Worm (Caenorhabditis elegans) whole organism, L1 larva: ENCODE results near the gene K06A1.2.

ENCODE experiments used
- C16A3.4 ChIP-seq: fragments of 150-350 bp; optimal IDR thresholded peaks from 2 replicates; lab custom pipeline; 2014; ENCODE audit warnings: missing biosample characterization, missing genetic modification characterization
- C34B4.2 ChIP-seq: sonication (generic microtip); optimal IDR thresholded peaks from 2 replicates; lab custom pipeline; 2017; ENCODE audit warnings: mild to moderate bottlenecking, missing genetic modification characterization, missing compliant biosample characterization
- F16B12.6 ChIP-seq: fragments of 150-350 bp; optimal IDR thresholded peaks from 2 replicates; lab custom pipeline; 2014; ENCODE audit warnings: missing biosample characterization, missing genetic modification characterization
- Y116A8C.19 ChIP-seq: sonication (generic microtip); optimal IDR thresholded peaks from 2 replicates; lab custom pipeline; 2016; ENCODE audit warnings: missing compliant biosample characterization, missing genetic modification characterization, borderline replicate concordance
- aha-1 ChIP-seq: fragments of 150-350 bp; optimal IDR thresholded peaks from 2 replicates; lab custom pipeline; 2014; ENCODE audit warnings: missing biosample characterization, missing genetic modification characterization
- alr-1 ChIP-seq: fragments of 200-800 bp; sonication (Bioruptor generic); optimal IDR thresholded peaks from 2 replicates; lab custom pipeline; 2018; ENCODE audit warnings: borderline replicate concordance, mild to moderate bottlenecking, missing genetic modification characterization, missing compliant biosample characterization
- aly-2 ChIP-seq: fragments of 150-350 bp; optimal IDR thresholded peaks from 2 replicates; lab custom pipeline; 2014; ENCODE audit warnings: missing biosample characterization, missing genetic modification characterization
- ceh-63 ChIP-seq: fragments of 200-800 bp; sonication (Bioruptor generic); optimal IDR thresholded peaks from 2 replicates; lab custom pipeline; 2018; ENCODE audit warnings: mild to moderate bottlenecking, missing genetic modification characterization, missing compliant biosample characterization
- ceh-88 ChIP-seq: fragments of 200-800 bp; sonication (Bioruptor generic); IDR thresholded peaks from 2 replicates; pipeline ENCODE4 v1.3.6; 2022; ENCODE audit warnings: missing genetic modification characterization, missing compliant biosample characterization
- dpl-1 ChIP-seq, 3 experiments: fragments of 150-350 bp in 2 of 3; sonication (generic microtip) in 1 of 3; optimal IDR thresholded peaks; 2 replicates each; lab custom pipeline; 2014 to 2017; ENCODE audit warnings: missing biosample characterization in 3 of 3, missing genetic modification characterization in 3 of 3, missing genetic modification reagents in 3 of 3
- dsc-1 ChIP-seq: sonication (generic microtip); optimal IDR thresholded peaks from 2 replicates; lab custom pipeline; 2016; ENCODE audit warnings: mild to moderate bottlenecking, missing genetic modification characterization, missing compliant biosample characterization
- efl-3 ChIP-seq: fragments of 200-800 bp; sonication (Bioruptor generic); optimal IDR thresholded peaks from 2 replicates; lab custom pipeline; 2018; ENCODE audit warnings: mild to moderate bottlenecking, missing genetic modification characterization, missing compliant biosample characterization
- egl-27 ChIP-seq, 2 experiments: fragments of 150-350 bp in 1 of 2; sonication (generic microtip); optimal IDR thresholded peaks; 3 replicates each; lab custom pipeline; 2017 to 2018; ENCODE audit warnings: missing biosample characterization in 2 of 2, missing genetic modification characterization in 2 of 2, missing genetic modification reagents in 2 of 2
- elt-2 ChIP-seq: sonication (generic microtip); optimal IDR thresholded peaks from 2 replicates; lab custom pipeline; 2016; ENCODE audit warnings: missing genetic modification characterization, mild to moderate bottlenecking, inconsistent platforms, missing compliant biosample characterization, missing genetic modification reagents
- ets-5 ChIP-seq: fragments of 200-800 bp; sonication (Bioruptor generic); IDR thresholded peaks from 2 replicates; pipeline ENCODE4 v1.3.6; 2022; ENCODE audit warnings: missing genetic modification characterization, missing compliant biosample characterization
- fkh-10 ChIP-seq: sonication (generic microtip); optimal IDR thresholded peaks from 2 replicates; lab custom pipeline; 2017; ENCODE audit warnings: missing biosample characterization, missing genetic modification reagents, missing genetic modification characterization
- fkh-8 ChIP-seq: sonication (generic microtip); optimal IDR thresholded peaks from 2 replicates; lab custom pipeline; 2016; ENCODE audit warnings: mild to moderate bottlenecking, missing genetic modification characterization, missing compliant biosample characterization
- fos-1 ChIP-seq: fragments of 150-350 bp; optimal IDR thresholded peaks from 2 replicates; lab custom pipeline; 2014; ENCODE audit warnings: missing biosample characterization, missing genetic modification characterization
- lin-13 ChIP-seq: fragments of 150-350 bp; optimal IDR thresholded peaks from 2 replicates; lab custom pipeline; 2014; ENCODE audit warnings: missing biosample characterization, missing genetic modification reagents, missing genetic modification characterization
- lin-14 ChIP-seq: fragments of 200-800 bp; sonication (Bioruptor generic); optimal IDR thresholded peaks from 2 replicates; lab custom pipeline; 2018; ENCODE audit warnings: mild to moderate bottlenecking, missing genetic modification characterization, moderate library complexity, missing compliant biosample characterization
- lin-35 ChIP-seq, 2 experiments: fragments of 150-350 bp; optimal IDR thresholded peaks; 2 replicates each; lab custom pipeline; 2014; ENCODE audit warnings: missing biosample characterization in 2 of 2, missing genetic modification characterization in 2 of 2, missing genetic modification reagents in 2 of 2
- lin-39 ChIP-seq: fragments of 150-350 bp; optimal IDR thresholded peaks from 2 replicates; lab custom pipeline; 2014; ENCODE audit warnings: missing biosample characterization, missing genetic modification reagents, missing genetic modification characterization
- lsy-2 ChIP-seq, 2 experiments: fragments of 150-350 bp; optimal IDR thresholded peaks; 2 replicates each; lab custom pipeline; 2014; ENCODE audit warnings: missing biosample characterization in 2 of 2, missing genetic modification characterization in 2 of 2
- mab-9 ChIP-seq: fragments of 200-800 bp; sonication (Bioruptor generic); IDR thresholded peaks from 2 replicates; pipeline ENCODE4 v1.3.6; 2022; ENCODE audit warnings: missing genetic modification reagents, missing genetic modification characterization, missing compliant biosample characterization
- mdl-1 ChIP-seq, 2 experiments: fragments of 150-350 bp; optimal IDR thresholded peaks; 2 replicates each; lab custom pipeline; 2014 to 2017; ENCODE audit warnings: missing biosample characterization in 2 of 2, missing genetic modification characterization in 2 of 2, inconsistent platforms in 1 of 2
- mep-1 ChIP-seq: fragments of 150-350 bp; optimal IDR thresholded peaks from 2 replicates; lab custom pipeline; 2014; ENCODE audit warnings: missing biosample characterization, missing genetic modification characterization
- nhr-11 ChIP-seq: fragments of 150-350 bp; optimal IDR thresholded peaks from 2 replicates; lab custom pipeline; 2014; ENCODE audit warnings: missing biosample characterization, missing genetic modification characterization
- nhr-12 ChIP-seq: sonication (generic microtip); optimal IDR thresholded peaks from 2 replicates; lab custom pipeline; 2017; ENCODE audit warnings: missing biosample characterization, missing genetic modification characterization
- nhr-20 ChIP-seq: sonication (generic microtip); optimal IDR thresholded peaks from 2 replicates; lab custom pipeline; 2016; ENCODE audit warnings: mild to moderate bottlenecking, missing genetic modification characterization, missing compliant biosample characterization
- nhr-237 ChIP-seq: fragments of 150-350 bp; optimal IDR thresholded peaks from 2 replicates; lab custom pipeline; 2014; ENCODE audit warnings: missing biosample characterization, missing genetic modification characterization
- nhr-47 ChIP-seq: sonication (generic microtip); optimal IDR thresholded peaks from 2 replicates; lab custom pipeline; 2016; ENCODE audit warnings: mild to moderate bottlenecking, missing genetic modification characterization, moderate library complexity, missing compliant biosample characterization
- nhr-76 ChIP-seq: sonication (generic microtip); optimal IDR thresholded peaks from 2 replicates; lab custom pipeline; 2017; ENCODE audit warnings: missing biosample characterization, missing genetic modification characterization
- nhr-77 ChIP-seq: fragments of 150-350 bp; optimal IDR thresholded peaks from 2 replicates; lab custom pipeline; 2014; ENCODE audit warnings: missing biosample characterization, missing genetic modification characterization
- nhr-84 ChIP-seq: sonication (generic microtip); optimal IDR thresholded peaks from 2 replicates; lab custom pipeline; 2017; ENCODE audit warnings: missing biosample characterization, missing genetic modification characterization
- nhr-90 ChIP-seq: sonication (generic microtip); optimal IDR thresholded peaks from 2 replicates; lab custom pipeline; 2016; ENCODE audit warnings: mild to moderate bottlenecking, missing genetic modification characterization, missing compliant biosample characterization; ENCODE audit not compliant: poor library complexity
- pax-3 ChIP-seq: fragments of 200-800 bp; sonication (Bioruptor generic); optimal IDR thresholded peaks from 2 replicates; lab custom pipeline; 2018; ENCODE audit warnings: mild to moderate bottlenecking, missing genetic modification characterization, moderate library complexity, missing compliant biosample characterization
- pqm-1 ChIP-seq: sonication (generic microtip); optimal IDR thresholded peaks from 3 replicates; lab custom pipeline; 2017; ENCODE audit warnings: missing biosample characterization, missing genetic modification characterization
- skn-1 ChIP-seq: fragments of 150-350 bp; optimal IDR thresholded peaks from 2 replicates; lab custom pipeline; 2014; ENCODE audit warnings: missing biosample characterization, missing genetic modification characterization
- snpc-4 ChIP-seq: fragments of 150-350 bp; optimal IDR thresholded peaks from 2 replicates; lab custom pipeline; 2014; ENCODE audit warnings: missing biosample characterization, missing genetic modification characterization
- sox-4 ChIP-seq: sonication (generic microtip); optimal IDR thresholded peaks from 2 replicates; lab custom pipeline; 2016; ENCODE audit warnings: missing genetic modification characterization, missing compliant biosample characterization
- sptf-1 ChIP-seq: fragments of 150-350 bp; optimal IDR thresholded peaks from 2 replicates; lab custom pipeline; 2014; ENCODE audit warnings: missing biosample characterization, missing genetic modification characterization
- swsn-7 ChIP-seq: sonication (generic microtip); optimal IDR thresholded peaks from 2 replicates; lab custom pipeline; 2016; ENCODE audit warnings: missing genetic modification characterization, missing compliant biosample characterization
- tlp-1 ChIP-seq: fragments of 150-350 bp; optimal IDR thresholded peaks from 2 replicates; lab custom pipeline; 2014; ENCODE audit warnings: missing biosample characterization, missing genetic modification characterization
- unc-62 ChIP-seq: fragments of 150-350 bp; optimal IDR thresholded peaks from 2 replicates; lab custom pipeline; 2014; ENCODE audit warnings: missing biosample characterization, missing genetic modification reagents, missing genetic modification characterization
- unc-86 ChIP-seq: sonication (generic microtip); optimal IDR thresholded peaks from 2 replicates; lab custom pipeline; 2016; ENCODE audit warnings: missing genetic modification characterization, missing compliant biosample characterization
- xbp-1 ChIP-seq: sonication (generic microtip); optimal IDR thresholded peaks from 2 replicates; lab custom pipeline; 2016; ENCODE audit warnings: missing genetic modification characterization, missing compliant biosample characterization
- zip-4 ChIP-seq: fragments of 200-800 bp; sonication (Bioruptor generic); optimal IDR thresholded peaks from 2 replicates; lab custom pipeline; 2018; ENCODE audit warnings: mild to moderate bottlenecking, missing genetic modification characterization, moderate library complexity, missing compliant biosample characterization
- ztf-11 ChIP-seq, 2 experiments: sonication (generic microtip); optimal IDR thresholded peaks; 2 replicates each; lab custom pipeline; 2016 to 2017; ENCODE audit warnings: missing genetic modification characterization in 2 of 2, missing biosample characterization in 1 of 2, missing compliant biosample characterization in 1 of 2

Gene K06A1.2

ce11 chrII:6489711-6490184 is 45.9 kb downstream of the K06A1.2 start, which contains the start of the genes snr-3 and rsp-5 (continued):
- peak; percentile 60 for TF ChIP-seq dsc-1 (tag; lab: Kevin White, UChicago)
- peak in 1 of 2 experiments; percentile 41 for TF ChIP-seq mdl-1 (tag; optimal IDR thresholded peaks at IDR 0.05; lab: Kevin White, UChicago)
- TF ChIP-seq F16B12.6, result peak; percentile 33
- TF ChIP-seq nhr-11, result no peak
- no peak for TF ChIP-seq lin-39 (tag; lab: Kevin White, UChicago)
- TF ChIP-seq C16A3.4 (tag; lab: Kevin White, UChicago), result peak; percentile 76
- no peak for TF ChIP-seq unc-62 (GFP tag; lab: Kevin White, UChicago)
- peak; percentile 57 for TF ChIP-seq snpc-4 (tag; lab: Kevin White, UChicago)
- TF ChIP-seq skn-1 (tag; lab: Kevin White, UChicago), result peak; percentile 46
- TF ChIP-seq nhr-90, result peak; percentile 51
- TF ChIP-seq pax-3 (tag; lab: Kevin White, UChicago), result no peak
- peak; percentile 46 for TF ChIP-seq fkh-8 (tag; lab: Kevin White, UChicago)
- no peak for TF ChIP-seq ceh-88 (GFP tag; lab: Robert Waterston, UW)
- peak; percentile 52 for TF ChIP-seq swsn-7 (tag; lab: Kevin White, UChicago)
- TF ChIP-seq sptf-1 (tag; lab: Kevin White, UChicago), result no peak
- TF ChIP-seq pqm-1, result no peak
- no peak for TF ChIP-seq tlp-1 (tag; lab: Kevin White, UChicago)
- TF ChIP-seq nhr-76 (tag; lab: Kevin White, UChicago), result no peak
- TF ChIP-seq ztf-11 (tag; optimal IDR thresholded peaks at IDR 0.05; lab: Kevin White, UChicago), result peak in 1 of 2 experiments; percentile 32
- TF ChIP-seq nhr-47 (tag; lab: Kevin White, UChicago), result peak; percentile 71
- no peak for TF ChIP-seq Y116A8C.19 (tag; lab: Kevin White, UChicago)
- TF ChIP-seq aly-2 (tag; lab: Kevin White, UChicago), result no peak
- peak; percentile 63 for TF ChIP-seq nhr-20 (tag; lab: Kevin White, UChicago)
- TF ChIP-seq egl-27 (tag; optimal IDR thresholded peaks at IDR 0.05; lab: Kevin White, UChicago), result no peak
- no peak for TF ChIP-seq zip-4 (GFP tag; lab: Kevin White, UChicago)
- TF ChIP-seq nhr-84, result no peak
- TF ChIP-seq efl-3, result no peak
- TF ChIP-seq lin-14 (GFP tag; lab: Kevin White, UChicago), result peak; percentile 65
- no peak for TF ChIP-seq nhr-12 (tag; lab: Kevin White, UChicago)
- TF ChIP-seq xbp-1 (tag; lab: Kevin White, UChicago), result peak; percentile 55
- peak; percentile 32 for TF ChIP-seq elt-2 (tag; lab: Kevin White, UChicago)
- peak; percentile 78 to 91 for TF ChIP-seq lin-35 (GFP tag; optimal IDR thresholded peaks at IDR 0.05; lab: Kevin White, UChicago)

DNA sequence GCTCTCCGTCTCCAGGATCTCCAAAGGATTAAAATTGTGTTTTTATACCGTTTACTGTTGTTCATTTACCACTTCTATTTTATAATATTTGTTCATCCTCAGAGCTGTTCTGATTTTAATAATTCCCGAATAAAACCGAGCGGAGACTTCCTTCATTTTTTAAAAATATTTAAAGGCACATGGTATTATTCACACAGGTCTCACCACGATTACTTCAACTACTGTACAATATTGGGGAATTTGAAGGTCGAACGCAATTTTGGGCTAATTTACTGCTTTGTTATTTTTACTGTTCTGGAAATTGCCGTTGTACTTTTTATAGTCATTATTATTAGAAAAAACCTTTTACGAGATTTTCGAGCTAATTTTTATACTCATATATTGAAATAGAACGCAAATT is 47.4 kb downstream of the K06A1.2 start:
- TF ChIP-seq F16B12.6, result no peak
- TF ChIP-seq ceh-63, result no peak
- TF ChIP-seq fkh-10 (GFP tag; lab: Kevin White, UChicago), result no peak
- TF ChIP-seq lin-13 (GFP tag; lab: Kevin White, UChicago), result no peak
- TF ChIP-seq fos-1, result no peak

DNA sequence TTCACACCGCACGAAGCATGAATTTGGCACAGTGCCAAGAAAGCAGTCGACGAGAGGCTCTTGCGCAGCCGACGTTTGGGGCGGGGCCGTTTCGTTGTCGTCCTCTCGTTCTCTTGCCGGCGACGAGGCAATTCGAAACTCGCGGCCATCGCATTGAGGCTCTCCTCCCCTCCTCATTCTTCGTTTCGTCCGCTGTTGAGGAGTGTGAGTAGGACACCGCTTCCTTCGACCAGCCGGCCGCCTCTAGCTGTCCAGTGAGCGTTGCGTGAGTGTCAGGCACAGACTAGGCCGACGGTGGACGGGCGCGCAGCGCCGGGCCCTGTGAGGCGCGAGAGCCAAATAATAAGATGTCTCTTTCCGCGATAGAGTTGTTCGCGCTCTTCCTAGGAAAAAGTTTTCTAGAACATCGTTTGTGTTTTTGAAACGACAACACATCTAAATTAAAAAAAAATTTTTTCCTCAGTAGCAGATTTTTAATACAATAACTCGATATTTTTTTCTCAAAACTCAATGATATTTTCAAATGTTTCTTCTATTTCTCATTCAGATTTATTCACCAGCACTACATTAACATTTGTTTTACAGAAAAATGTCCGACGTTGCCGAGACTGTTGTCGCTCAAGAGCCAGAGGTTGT is 48.1 kb downstream of the K06A1.2 start, which contains the start of the genes T28D9.11 and T28D9.1:
T28D9.11 (minus strand) TSS at position 177 of the 636 bp plus-strand sequence.
T28D9.1 (plus strand) TSS at position 586 of the 636 bp plus-strand sequence.
- TF ChIP-seq nhr-77 (tag; lab: Kevin White, UChicago) (peak; percentile 54), C16A3.4 (tag; lab: Kevin White, UChicago) (peak; percentile 12), lin-35 (GFP tag; optimal IDR thresholded peaks at IDR 0.05; lab: Kevin White, UChicago) (peak in 1 of 2 experiments; percentile 56), dpl-1 (GFP tag; optimal IDR thresholded peaks at IDR 0.05; lab: Kevin White, UChicago) (peak in 2 of 3 experiments; percentile 4 to 50), unc-86 (tag; lab: Kevin White, UChicago) (peak; percentile 53), mab-9 (GFP tag; lab: Robert Waterston, UW) (0 out of 2 replicates have a peak, but pooled peaks have one; percentile 25), snpc-4 (tag; lab: Kevin White, UChicago) (peak; percentile 80), ets-5 (GFP tag; lab: Robert Waterston, UW) (no peak), alr-1 (tag; lab: Kevin White, UChicago) (no peak), C34B4.2 (tag; lab: Kevin White, UChicago) (no peak), sox-4 (tag; lab: Kevin White, UChicago) (no peak), lin-14 (GFP tag; lab: Kevin White, UChicago) (peak; percentile 88), fkh-10 (GFP tag; lab: Kevin White, UChicago) (peak; percentile 50), unc-62 (GFP tag; lab: Kevin White, UChicago) (no peak), aha-1 (no peak), nhr-20 (tag; lab: Kevin White, UChicago) (peak; percentile 32), elt-2 (tag; lab: Kevin White, UChicago) (no peak), aly-2 (tag; lab: Kevin White, UChicago) (no peak), lsy-2 (tag; optimal IDR thresholded peaks at IDR 0.05; lab: Kevin White, UChicago) (peak; percentile 46 to 71), xbp-1 (tag; lab: Kevin White, UChicago) (peak; percentile 6), mep-1 (tag; lab: Kevin White, UChicago) (peak; percentile 30), nhr-237 (tag; lab: Kevin White, UChicago) (no peak)
